Worm (Caenorhabditis elegans): ENCODE data around the gene C09B9.85.
"Not testable (repeated sequence)": the region's sequence is repeated elsewhere in the genome, so short reads cannot be mapped to it uniquely, and the experiment has no call there.

The C09B9.85 gene

DNA sequence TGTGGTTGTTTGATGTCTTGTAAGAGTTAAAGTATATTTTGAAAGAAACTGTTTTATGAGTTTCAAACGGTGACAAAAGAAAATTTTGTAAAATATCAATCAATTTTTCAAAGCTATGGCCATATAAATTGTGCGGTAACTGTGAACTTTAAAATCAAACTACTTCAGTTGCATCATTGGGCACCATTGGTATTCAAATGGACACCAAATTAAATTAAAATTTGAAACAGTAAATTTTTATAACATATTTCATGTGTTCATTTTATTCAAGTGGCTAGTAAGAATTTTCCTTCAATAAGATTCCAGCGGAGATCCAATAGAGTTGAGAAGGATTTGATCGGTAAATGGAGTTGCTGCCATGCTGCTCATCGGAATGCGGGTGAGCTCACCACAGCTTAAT lies 5.8 kb upstream of the C09B9.85 start:
- TF ChIP-seq aly-2 (tag; optimal IDR thresholded peaks at IDR 0.05) (no peak), hpl-2 (GFP tag; optimal IDR thresholded peaks at IDR 0.05) (no peak), sup-37 (GFP tag; optimal IDR thresholded peaks at IDR 0.05) (no peak), swsn-7 (tag; optimal IDR thresholded peaks at IDR 0.05) (no peak), lin-39 (tag; optimal IDR thresholded peaks at IDR 0.05) (no peak), ets-5 (GFP tag; IDR thresholded peaks at IDR 0.05) (no peak), nhr-11 (tag; optimal IDR thresholded peaks at IDR 0.05) (no peak), xbp-1 (tag; optimal IDR thresholded peaks at IDR 0.05) (no peak), ztf-4 (tag; optimal IDR thresholded peaks at IDR 0.05) (no peak), ces-1 (GFP tag; optimal IDR thresholded peaks at IDR 0.05) (no peak), rnt-1 (tag; optimal IDR thresholded peaks at IDR 0.05) (no peak), ama-1 (optimal IDR thresholded peaks at IDR 0.05) (no peak), mab-9 (GFP tag; IDR thresholded peaks at IDR 0.05) (no peak), ceh-63 (GFP tag; optimal IDR thresholded peaks at IDR 0.05) (no peak), snpc-4 (tag; optimal IDR thresholded peaks at IDR 0.05) (no peak), grh-1 (GFP tag; IDR thresholded peaks at IDR 0.05) (no peak)

DNA sequence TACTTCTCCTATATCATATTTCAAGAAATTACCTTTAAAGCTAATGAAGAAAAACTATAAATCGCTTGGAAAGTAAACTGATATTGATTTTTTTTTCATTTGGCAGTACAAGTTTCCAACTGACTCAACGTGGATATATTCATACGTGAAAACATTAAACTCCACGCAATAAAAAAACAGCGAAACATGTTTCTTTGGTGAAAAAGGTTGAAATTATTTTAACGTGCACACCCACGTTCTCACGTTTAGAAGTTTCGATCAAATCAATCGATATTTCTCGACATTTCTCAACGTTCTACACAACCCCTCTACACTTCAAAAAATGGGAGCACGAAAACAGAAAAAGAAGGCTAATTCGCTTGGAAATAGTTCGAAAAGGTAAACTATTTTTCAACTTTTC lies 3.4 kb upstream of the C09B9.85 start, which contains the start of the genes best-6 and C09B9.2:
TSS of gene best-6 (minus strand) at position 101 of the 400 bp plus-strand sequence.
TSS of gene C09B9.2 (plus strand) at position 314 of the 400 bp plus-strand sequence.
- no peak for TF ChIP-seq zag-1 (tag; optimal IDR thresholded peaks at IDR 0.05)
- TF ChIP-seq C34B4.2 (tag; optimal IDR thresholded peaks at IDR 0.05): no peak
- no peak for TF ChIP-seq blmp-1 (tag; optimal IDR thresholded peaks at IDR 0.05)
- TF ChIP-seq hlh-4 (tag; optimal IDR thresholded peaks at IDR 0.05): no peak
- TF ChIP-seq nhr-20 (tag; optimal IDR thresholded peaks at IDR 0.05): no peak
- TF ChIP-seq nhr-84 (tag; optimal IDR thresholded peaks at IDR 0.05): no peak
- TF ChIP-seq sptf-1 (tag; optimal IDR thresholded peaks at IDR 0.05): no peak
- no peak for TF ChIP-seq ceh-82 (tag; optimal IDR thresholded peaks at IDR 0.05)
- no peak for TF ChIP-seq egl-27 (tag; optimal IDR thresholded peaks at IDR 0.05)
- no peak for TF ChIP-seq nhr-85 (tag)
- no peak for TF ChIP-seq pqm-1 (tag; optimal IDR thresholded peaks at IDR 0.05)
- TF ChIP-seq fkh-4 (tag; optimal IDR thresholded peaks at IDR 0.05; ENCODE audit: borderline replicate concordance): no peak
- no peak for TF ChIP-seq alr-1 (tag; optimal IDR thresholded peaks at IDR 0.05; ENCODE audit: borderline replicate concordance)
- TF ChIP-seq nhr-47 (tag; optimal IDR thresholded peaks at IDR 0.05): no peak
- no peak for TF ChIP-seq nhr-76 (tag; optimal IDR thresholded peaks at IDR 0.05)
- TF ChIP-seq snpc-4 (tag; optimal IDR thresholded peaks at IDR 0.05): no peak

DNA sequence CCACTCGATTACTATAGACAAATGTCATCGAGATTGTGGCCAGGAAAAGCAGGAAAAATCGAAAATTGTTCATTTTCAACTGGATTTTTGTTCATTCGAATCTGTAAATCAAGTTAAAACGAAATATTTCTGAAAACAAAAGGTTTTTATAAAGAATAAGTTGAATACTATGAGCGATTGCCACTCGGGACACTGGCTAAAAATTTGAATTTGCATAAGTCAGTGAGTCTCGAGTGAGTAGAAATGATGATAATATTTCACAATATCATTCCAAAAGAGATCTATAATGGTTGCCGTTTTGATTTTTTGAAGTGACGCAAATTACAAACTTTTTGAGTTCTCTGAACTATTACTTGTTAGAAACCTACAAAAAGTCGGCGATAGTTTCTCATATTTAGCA lies 5.0 kb downstream of the C09B9.85 start, which contains the start of gene T28H11.8:
TSS of gene T28H11.8 (minus strand) at position 101 of the 400 bp plus-strand sequence.
- TF ChIP-seq fos-1 (tag; optimal IDR thresholded peaks at IDR 0.05) (no peak), nhr-71 (tag; optimal IDR thresholded peaks at IDR 0.05) (no peak), irx-1 (tag; optimal IDR thresholded peaks at IDR 0.05) (no peak), tbx-2 (tag; optimal IDR thresholded peaks at IDR 0.05) (no peak), elt-3 (tag; optimal IDR thresholded peaks at IDR 0.05) (no peak), mef-2 (tag; optimal IDR thresholded peaks at IDR 0.05) (no peak), efl-1 (optimal IDR thresholded peaks at IDR 0.05) (no peak), efl-1 (GFP tag; optimal IDR thresholded peaks at IDR 0.05 in 1 of 2) (no peak)

DNA sequence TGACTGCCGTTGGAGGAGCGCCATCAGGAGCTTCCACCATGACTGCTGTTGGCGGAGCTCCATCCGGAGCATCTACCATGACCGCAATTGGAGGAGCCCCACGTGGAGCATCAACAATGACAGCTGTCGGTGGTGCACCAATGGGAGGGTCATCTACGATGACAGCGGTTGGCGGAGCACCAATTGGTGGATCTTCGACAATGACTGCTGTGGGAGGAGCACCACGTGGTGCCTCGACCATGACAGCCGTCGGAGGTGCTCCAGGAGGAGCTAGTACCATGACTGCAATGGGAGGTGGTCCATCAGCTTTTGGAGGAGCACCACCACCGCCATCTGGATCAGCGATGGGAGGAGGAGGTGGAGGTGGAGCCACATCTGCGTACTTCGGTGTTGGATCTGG lies 8.5 kb downstream of the C09B9.85 start, which contains the start of gene T28H11.7:
TSS of gene T28H11.7 (minus strand) at position 101 of the 400 bp plus-strand sequence.
- not testable (repeated sequence) for TF ChIP-seq ets-5 (GFP tag; IDR thresholded peaks at IDR 0.05); nhr-77 (tag; optimal IDR thresholded peaks at IDR 0.05); nhr-85 (tag)
